Worm (Caenorhabditis elegans) whole organism, mixed stage, embryonic: ENCODE data around the gene gcy-29.

Source experiments
- bed-3 ChIP-seq: fragments of 200-800 bp; sonication (Bioruptor generic); optimal IDR thresholded peaks from 3 replicates; lab custom pipeline; 2018; ENCODE audit warnings: mild to moderate bottlenecking, missing genetic modification characterization, moderate library complexity, missing compliant biosample characterization
- blmp-1 ChIP-seq: fragments of 150-350 bp; optimal IDR thresholded peaks from 2 replicates; lab custom pipeline; 2014; ENCODE audit warnings: missing biosample characterization, missing genetic modification characterization
- ceh-39 ChIP-seq: fragments of 150-350 bp; optimal IDR thresholded peaks from 2 replicates; lab custom pipeline; 2014; ENCODE audit warnings: missing biosample characterization, missing genetic modification characterization
- ces-1 ChIP-seq: fragments of 150-350 bp; optimal IDR thresholded peaks from 2 replicates; lab custom pipeline; 2014; ENCODE audit warnings: missing biosample characterization, missing genetic modification reagents, missing genetic modification characterization
- cnd-1 ChIP-seq: fragments of 200-800 bp; sonication (Bioruptor generic); optimal IDR thresholded peaks from 2 replicates; lab custom pipeline; 2018; ENCODE audit warnings: mild to moderate bottlenecking, missing genetic modification characterization, missing compliant biosample characterization
- drap-1 ChIP-seq: fragments of 200-800 bp; sonication (Bioruptor generic); optimal IDR thresholded peaks from 3 replicates; lab custom pipeline; 2018; ENCODE audit warnings: mild to moderate bottlenecking, missing genetic modification characterization, missing compliant biosample characterization
- elt-1 ChIP-seq: sonication (generic microtip); optimal IDR thresholded peaks from 2 replicates; lab custom pipeline; 2017; ENCODE audit warnings: missing genetic modification characterization, mild to moderate bottlenecking, missing compliant biosample characterization, antibody characterized with exemption, moderate library complexity, borderline replicate concordance; ENCODE audit not compliant: insufficient read depth
- ham-2 ChIP-seq: fragments of 200-800 bp; sonication (Bioruptor generic); optimal IDR thresholded peaks from 2 replicates; lab custom pipeline; 2018; ENCODE audit warnings: mild to moderate bottlenecking, missing genetic modification characterization, missing compliant biosample characterization
- hlh-1 ChIP-seq: fragments of 150-350 bp; optimal IDR thresholded peaks from 2 replicates; lab custom pipeline; 2014; ENCODE audit warnings: missing biosample characterization, missing genetic modification reagents, missing genetic modification characterization
- lin-13 ChIP-seq: fragments of 150-350 bp; optimal IDR thresholded peaks from 2 replicates; lab custom pipeline; 2014; ENCODE audit warnings: missing biosample characterization, missing genetic modification characterization
- lsy-2 ChIP-seq: fragments of 150-350 bp; optimal IDR thresholded peaks from 2 replicates; lab custom pipeline; 2014; ENCODE audit warnings: missing biosample characterization, missing genetic modification characterization
- mab-5 ChIP-seq: fragments of 150-350 bp; optimal IDR thresholded peaks from 2 replicates; lab custom pipeline; 2014; ENCODE audit warnings: missing biosample characterization, missing genetic modification characterization
- mep-1 ChIP-seq: fragments of 150-350 bp; optimal IDR thresholded peaks from 2 replicates; lab custom pipeline; 2017; ENCODE audit warnings: missing biosample characterization, missing genetic modification reagents, missing genetic modification characterization, inconsistent platforms
- mls-2 ChIP-seq: sonication (generic microtip); optimal IDR thresholded peaks from 2 replicates; lab custom pipeline; 2016; ENCODE audit warnings: mild to moderate bottlenecking, missing genetic modification characterization, moderate library complexity, missing compliant biosample characterization
- nhr-12 ChIP-seq: fragments of 150-350 bp; optimal IDR thresholded peaks from 2 replicates; lab custom pipeline; 2014; ENCODE audit warnings: missing biosample characterization, missing genetic modification characterization
- nhr-2 ChIP-seq: fragments of 150-350 bp; optimal IDR thresholded peaks from 2 replicates; lab custom pipeline; 2014; ENCODE audit warnings: missing biosample characterization, missing genetic modification characterization
- nhr-237 ChIP-seq: fragments of 150-350 bp; optimal IDR thresholded peaks from 2 replicates; lab custom pipeline; 2014; ENCODE audit warnings: missing biosample characterization, missing genetic modification characterization
- nhr-76 ChIP-seq: sonication (generic microtip); optimal IDR thresholded peaks from 2 replicates; lab custom pipeline; 2017; ENCODE audit warnings: missing biosample characterization, missing genetic modification characterization
- sem-2 ChIP-seq: fragments of 200-800 bp; sonication (Bioruptor generic); optimal IDR thresholded peaks from 2 replicates; lab custom pipeline; 2018; ENCODE audit warnings: mild to moderate bottlenecking, missing genetic modification characterization, missing compliant biosample characterization
- snpc-4 ChIP-seq: fragments of 150-350 bp; optimal IDR thresholded peaks from 2 replicates; lab custom pipeline; 2014; ENCODE audit warnings: missing biosample characterization, missing genetic modification characterization
- sptf-1 ChIP-seq: sonication (generic microtip); optimal IDR thresholded peaks from 2 replicates; lab custom pipeline; 2017; ENCODE audit warnings: mild to moderate bottlenecking, missing genetic modification characterization, moderate library complexity, missing compliant biosample characterization
- tbx-8 ChIP-seq: fragments of 200-800 bp; sonication (Bioruptor generic); optimal IDR thresholded peaks from 2 replicates; lab custom pipeline; 2018; ENCODE audit warnings: mild to moderate bottlenecking, missing genetic modification characterization, moderate library complexity, missing compliant biosample characterization
- unc-120 ChIP-seq: sonication (generic microtip); optimal IDR thresholded peaks from 2 replicates; lab custom pipeline; 2017; ENCODE audit warnings: missing genetic modification characterization, missing compliant biosample characterization; ENCODE audit not compliant: poor library complexity, severe bottlenecking
- unc-39 ChIP-seq: fragments of 150-350 bp; optimal IDR thresholded peaks from 2 replicates; lab custom pipeline; 2014; ENCODE audit warnings: missing biosample characterization, missing genetic modification characterization
- zip-8 ChIP-seq: fragments of 150-350 bp; optimal IDR thresholded peaks from 2 replicates; lab custom pipeline; 2014; ENCODE audit warnings: missing biosample characterization, missing genetic modification characterization

gcy-29 gene

ce11 chrII:14523070-14523572 lies 25.5 kb downstream of the gcy-29 start, which contains the start of gene btb-20:
btb-20 (minus strand) TSS chrII:14523522.
- TF ChIP-seq drap-1 (GFP tag; lab: Kevin White, UChicago) = no peak
- TF ChIP-seq, all 35 proteins: peak for 0

- no peak for TF ChIP-seq drap-1 (GFP tag; lab: Kevin White, UChicago)
- no peak for TF ChIP-seq blmp-1 (tag; lab: Kevin White, UChicago)
- TF ChIP-seq sem-2 (GFP tag; lab: Kevin White, UChicago) = no peak
- no peak for TF ChIP-seq mls-2 (tag; lab: Kevin White, UChicago)
- no peak for TF ChIP-seq unc-39 (tag; lab: Kevin White, UChicago)
- TF ChIP-seq unc-120 (tag; lab: Kevin White, UChicago) = no peak
These were observed 26.6 kb downstream of the gcy-29 start, which contains the start of gene btb-19 for ce11 chrII:14522037-14522436. btb-19 (minus strand) TSS chrII:14522137.

ce11 chrII:14515017-14515416 lies 33.6 kb downstream of the gcy-29 start, which contains the start of gene K10H10.9:
K10H10.9 (minus strand) TSS chrII:14515117.
- TF ChIP-seq unc-120 (tag; lab: Kevin White, UChicago) = no peak
- no peak for TF ChIP-seq sptf-1 (tag; lab: Kevin White, UChicago)
- no peak for TF ChIP-seq nhr-12 (tag; lab: Kevin White, UChicago)
- TF ChIP-seq nhr-2 (tag; lab: Kevin White, UChicago) = no peak
- no peak for TF ChIP-seq drap-1 (GFP tag; lab: Kevin White, UChicago)
- TF ChIP-seq snpc-4 (tag; lab: Kevin White, UChicago) = no peak
- no peak for TF ChIP-seq tbx-8 (GFP tag; lab: Kevin White, UChicago)
- TF ChIP-seq cnd-1 (tag; lab: Kevin White, UChicago) = no peak
- TF ChIP-seq elt-1 = no peak

ce11 chrII:14511189-14511588 lies 37.4 kb downstream of the gcy-29 start, which contains the start of gene K10H10.13:
K10H10.13 (minus strand) TSS chrII:14511289.
- TF ChIP-seq mep-1 (tag; lab: Kevin White, UChicago) (no peak), ces-1 (no peak), unc-120 (tag; lab: Kevin White, UChicago) (no peak), ceh-39 (tag; lab: Kevin White, UChicago) (no peak), ham-2 (GFP tag; lab: Kevin White, UChicago) (no peak), tbx-8 (GFP tag; lab: Kevin White, UChicago) (no peak), snpc-4 (tag; lab: Kevin White, UChicago) (no peak), sptf-1 (tag; lab: Kevin White, UChicago) (no peak), bed-3 (GFP tag; lab: Kevin White, UChicago) (no peak)

- TF ChIP-seq unc-39 (tag; lab: Kevin White, UChicago) = no peak
These were observed 38.4 kb downstream of the gcy-29 start for ce11 chrII:14510162-14510561.

- TF ChIP-seq nhr-237 (tag; lab: Kevin White, UChicago) (no peak), ham-2 (GFP tag; lab: Kevin White, UChicago) (no peak), zip-8 (tag; lab: Kevin White, UChicago) (no peak), cnd-1 (tag; lab: Kevin White, UChicago) (no peak), nhr-76 (no peak), mab-5 (no peak), bed-3 (GFP tag; lab: Kevin White, UChicago) (no peak), lin-13 (tag; lab: Kevin White, UChicago) (no peak), nhr-12 (tag; lab: Kevin White, UChicago) (no peak), sptf-1 (tag; lab: Kevin White, UChicago) (no peak), mep-1 (tag; lab: Kevin White, UChicago) (no peak), snpc-4 (tag; lab: Kevin White, UChicago) (no peak), hlh-1 (tag; lab: Kevin White, UChicago) (no peak)
These were observed 41.0 kb downstream of the gcy-29 start, which contains the start of the genes K10H10.7 and K10H10.10 for ce11 chrII:14507563-14507962. K10H10.7 (minus strand) TSS chrII:14507663. K10H10.10 (plus strand) TSS chrII:14507766.

ce11 chrII:14506245-14506644 lies 42.3 kb downstream of the gcy-29 start, which contains the start of gene K10H10.12:
K10H10.12 (minus strand) TSS chrII:14506345.
- TF ChIP-seq hlh-1 (tag; lab: Kevin White, UChicago) (no peak), lsy-2 (tag; lab: Kevin White, UChicago) (no peak), zip-8 (tag; lab: Kevin White, UChicago) (no peak), nhr-237 (tag; lab: Kevin White, UChicago) (no peak), ceh-39 (tag; lab: Kevin White, UChicago) (no peak), blmp-1 (tag; lab: Kevin White, UChicago) (no peak)
